Fruit fly (Drosophila melanogaster) whole organism, embryonic: ENCODE measurements around the gene gammaCOP.

Source experiments
- ATbp ChIP-seq: fragments of 200-800 bp; sonication (Bioruptor generic); optimal IDR thresholded peaks from 2 replicates; lab custom pipeline; 2017; ENCODE audit warnings: missing biosample characterization, mild to moderate bottlenecking, missing genetic modification characterization, missing genetic modification reagents
- Asciz ChIP-seq: fragments of 200-800 bp; sonication (Bioruptor generic); optimal IDR thresholded peaks from 2 replicates; lab custom pipeline; 2017; ENCODE audit warnings: missing biosample characterization, mild to moderate bottlenecking, missing genetic modification characterization, missing genetic modification reagents
- B-H2 ChIP-seq: fragments of 200-800 bp; sonication (Bioruptor generic); optimal IDR thresholded peaks from 2 replicates; lab custom pipeline; 2018; ENCODE audit warnings: missing biosample characterization, mild to moderate bottlenecking, missing genetic modification characterization
- Blimp-1 ChIP-seq: fragments of 200-800 bp; sonication (Bioruptor generic); optimal IDR thresholded peaks from 3 replicates; lab custom pipeline; 2018; ENCODE audit warnings: missing biosample characterization, missing genetic modification characterization, mild to moderate bottlenecking, moderate library complexity, missing genetic modification reagents
- CG10209 ChIP-seq: fragments of 200-800 bp; sonication (Bioruptor generic); optimal IDR thresholded peaks from 3 replicates; lab custom pipeline; 2017; ENCODE audit warnings: missing biosample characterization, mild to moderate bottlenecking, missing genetic modification characterization, missing genetic modification reagents
- CG1024 ChIP-seq: fragments of 200-800 bp; sonication (Bioruptor generic); IDR thresholded peaks from 2 replicates; pipeline ENCODE4 v1.3.6; 2022; ENCODE audit warnings: missing biosample characterization, missing genetic modification characterization
- CG10959 ChIP-seq: fragments of 200-800 bp; sonication (Bioruptor generic); IDR thresholded peaks from 2 replicates; pipeline ENCODE4 v1.3.6; 2022; ENCODE audit warnings: missing biosample characterization, missing genetic modification characterization
- CG11093 ChIP-seq: fragments of 200-800 bp; sonication (Bioruptor generic); IDR thresholded peaks from 3 replicates; pipeline ENCODE4 v1.3.6; 2022; ENCODE audit warnings: missing biosample characterization, missing genetic modification characterization
- CG11695 ChIP-seq: fragments of 200-800 bp; sonication (Bioruptor generic); IDR thresholded peaks from 3 replicates; pipeline ENCODE4 v1.3.6; 2022; ENCODE audit warnings: missing biosample characterization, missing genetic modification characterization
- CG12104 ChIP-seq: fragments of 200-800 bp; sonication (Bioruptor generic); optimal IDR thresholded peaks from 3 replicates; lab custom pipeline; 2016; ENCODE audit warnings: missing biosample characterization, missing genetic modification characterization
- CG12299 ChIP-seq: fragments of 200-800 bp; sonication (Bioruptor generic); optimal IDR thresholded peaks from 2 replicates; lab custom pipeline; 2018; ENCODE audit warnings: missing biosample characterization, mild to moderate bottlenecking, missing genetic modification characterization
- CG14710 ChIP-seq: fragments of 200-800 bp; sonication (Bioruptor generic); optimal IDR thresholded peaks from 3 replicates; lab custom pipeline; 2019; ENCODE audit warnings: missing biosample characterization, mild to moderate bottlenecking, missing genetic modification characterization, moderate library complexity
- CG15011 ChIP-seq: fragments of 200-800 bp; sonication (Bioruptor generic); optimal IDR thresholded peaks from 3 replicates; lab custom pipeline; 2018; ENCODE audit warnings: missing biosample characterization, mild to moderate bottlenecking, missing genetic modification characterization
- CG17568 ChIP-seq: fragments of 200-800 bp; sonication (Bioruptor generic); optimal IDR thresholded peaks from 2 replicates; lab custom pipeline; 2018; ENCODE audit warnings: missing biosample characterization, mild to moderate bottlenecking, missing genetic modification characterization, moderate library complexity
- CG18599 ChIP-seq: fragments of 200-800 bp; sonication (Bioruptor generic); optimal IDR thresholded peaks from 3 replicates; lab custom pipeline; 2017; ENCODE audit warnings: missing biosample characterization, missing genetic modification characterization, mild to moderate bottlenecking, moderate library complexity, missing genetic modification reagents
- CG2875 ChIP-seq: fragments of 200-800 bp; sonication (Bioruptor generic); optimal IDR thresholded peaks from 2 replicates; lab custom pipeline; 2017; ENCODE audit warnings: missing biosample characterization, mild to moderate bottlenecking, missing genetic modification characterization, missing genetic modification reagents
- CG4360 ChIP-seq: fragments of 200-800 bp; sonication (Bioruptor generic); IDR thresholded peaks from 2 replicates; pipeline ENCODE4 v1.3.6; 2022; ENCODE audit warnings: missing biosample characterization, missing genetic modification characterization
- CG4404 ChIP-seq: fragments of 200-800 bp; sonication (Bioruptor generic); IDR thresholded peaks from 2 replicates; pipeline ENCODE4 v1.3.6; 2022; ENCODE audit warnings: missing biosample characterization, missing genetic modification characterization
- CG4820 ChIP-seq: fragments of 200-800 bp; sonication (Bioruptor generic); optimal IDR thresholded peaks from 3 replicates; lab custom pipeline; 2016; ENCODE audit warnings: missing biosample characterization, missing genetic modification characterization
- CG7372 ChIP-seq: fragments of 200-800 bp; sonication (Bioruptor generic); IDR thresholded peaks from 2 replicates; pipeline ENCODE4 v1.3.6; 2022; ENCODE audit warnings: missing biosample characterization, missing genetic modification characterization
- CG7786 ChIP-seq: fragments of 200-800 bp; sonication (Bioruptor generic); optimal IDR thresholded peaks from 2 replicates; lab custom pipeline; 2016; ENCODE audit warnings: missing biosample characterization, missing genetic modification characterization
- CG7839 ChIP-seq: fragments of 200-800 bp; sonication (Bioruptor generic); optimal IDR thresholded peaks from 3 replicates; lab custom pipeline; 2018; ENCODE audit warnings: missing biosample characterization, mild to moderate bottlenecking, missing genetic modification characterization, moderate library complexity
- CG8281 ChIP-seq: fragments of 200-800 bp; sonication (Bioruptor generic); optimal IDR thresholded peaks from 2 replicates; lab custom pipeline; 2018; ENCODE audit warnings: missing biosample characterization, mild to moderate bottlenecking, missing genetic modification characterization, moderate library complexity
- D19B ChIP-seq: fragments of 200-800 bp; sonication (Bioruptor generic); optimal IDR thresholded peaks from 2 replicates; lab custom pipeline; 2017; ENCODE audit warnings: missing biosample characterization, mild to moderate bottlenecking, missing genetic modification characterization
- Dad ChIP-seq: fragments of 200-800 bp; sonication (Bioruptor generic); optimal IDR thresholded peaks from 3 replicates; lab custom pipeline; 2016; ENCODE audit warnings: missing biosample characterization, missing genetic modification characterization
- Dip2 ChIP-seq: fragments of 200-800 bp; sonication (Bioruptor generic); IDR thresholded peaks from 2 replicates; pipeline ENCODE4 v1.3.6; 2022; ENCODE audit warnings: missing biosample characterization, missing genetic modification characterization
- E2f2 ChIP-seq: fragments of 200-800 bp; sonication (Bioruptor generic); IDR thresholded peaks from 2 replicates; pipeline ENCODE4 v1.3.6; 2022; ENCODE audit warnings: missing biosample characterization, missing genetic modification characterization
- Eip74EF ChIP-seq, 2 experiments: fragments of 200-800 bp in 1 of 2; fragments of >200 bp in 1 of 2; sonication (Bioruptor generic) in 1 of 2; optimal IDR thresholded peaks; 2 replicates each; lab custom pipeline; 2017 to 2019; ENCODE audit warnings: missing biosample characterization in 2 of 2, missing genetic modification characterization in 2 of 2, mild to moderate bottlenecking in 1 of 2, moderate library complexity in 1 of 2
- Mes4 ChIP-seq: fragments of 200-800 bp; sonication (Bioruptor generic); optimal IDR thresholded peaks from 2 replicates; lab custom pipeline; 2016; ENCODE audit warnings: missing biosample characterization, missing genetic modification characterization
- NC2β ChIP-seq: fragments of 200-800 bp; sonication (Bioruptor generic); optimal IDR thresholded peaks from 2 replicates; lab custom pipeline; 2016; ENCODE audit warnings: missing biosample characterization, missing genetic modification characterization
- Nf-YB ChIP-seq: fragments of 200-800 bp; sonication (Bioruptor generic); optimal IDR thresholded peaks from 3 replicates; lab custom pipeline; 2019; ENCODE audit warnings: missing biosample characterization, mild to moderate bottlenecking, missing genetic modification characterization, moderate library complexity
- Stat92E ChIP-seq, 3 experiments: fragments of >200 bp in 2 of 3; fragments of 200-800 bp in 1 of 3; sonication (Bioruptor generic) in 1 of 3; optimal IDR thresholded peaks; 2 replicates each; lab custom pipeline; 2017 to 2019; ENCODE audit warnings: missing biosample characterization in 3 of 3, missing genetic modification characterization in 3 of 3, mild to moderate bottlenecking in 1 of 3, moderate library complexity in 1 of 3
- bbx ChIP-seq: fragments of 200-800 bp; sonication (Bioruptor generic); IDR thresholded peaks from 2 replicates; pipeline ENCODE4 v1.3.6; 2022; ENCODE audit warnings: missing biosample characterization, missing genetic modification characterization; ENCODE audit not compliant: partially characterized antibody
- bcd ChIP-seq: fragments of 200-800 bp; sonication (Bioruptor generic); optimal IDR thresholded peaks from 2 replicates; lab custom pipeline; 2017; ENCODE audit warnings: missing biosample characterization, mild to moderate bottlenecking, missing genetic modification characterization
- bigmax ChIP-seq: fragments of 200-800 bp; sonication (Bioruptor generic); optimal IDR thresholded peaks from 2 replicates; lab custom pipeline; 2018; ENCODE audit warnings: missing biosample characterization, mild to moderate bottlenecking, missing genetic modification characterization
- emc ChIP-seq: fragments of 200-800 bp; sonication (Bioruptor generic); optimal IDR thresholded peaks from 2 replicates; lab custom pipeline; 2016; ENCODE audit warnings: missing biosample characterization, missing genetic modification characterization
- grau ChIP-seq: fragments of 200-800 bp; optimal IDR thresholded peaks from 3 replicates; lab custom pipeline; 2019; ENCODE audit warnings: missing biosample characterization, mild to moderate bottlenecking, missing genetic modification characterization, moderate library complexity
- gro ChIP-seq: fragments of 200-800 bp; sonication (Bioruptor generic); optimal IDR thresholded peaks from 2 replicates; lab custom pipeline; 2016; ENCODE audit warnings: missing biosample characterization, missing genetic modification characterization
- lab ChIP-seq: fragments of 200-800 bp; sonication (Bioruptor generic); optimal IDR thresholded peaks from 3 replicates; lab custom pipeline; 2017; ENCODE audit warnings: missing biosample characterization, missing genetic modification characterization, mild to moderate bottlenecking, moderate library complexity, missing genetic modification reagents
- mirr ChIP-seq: fragments of 200-800 bp; sonication (Bioruptor generic); optimal IDR thresholded peaks from 3 replicates; lab custom pipeline; 2018; ENCODE audit warnings: missing biosample characterization, mild to moderate bottlenecking, missing genetic modification characterization
- mld ChIP-seq: fragments of 200-800 bp; sonication (Bioruptor generic); IDR thresholded peaks from 3 replicates; pipeline ENCODE4 v1.3.6; 2022; ENCODE audit warnings: missing biosample characterization, missing genetic modification characterization; ENCODE audit not compliant: partially characterized antibody
- nerfin-2 ChIP-seq: fragments of 200-800 bp; sonication (Bioruptor generic); IDR thresholded peaks from 2 replicates; pipeline ENCODE4 v1.3.6; 2022; ENCODE audit warnings: missing biosample characterization, missing genetic modification characterization; ENCODE audit not compliant: partially characterized antibody
- oc ChIP-seq: fragments of 200-800 bp; sonication (Bioruptor generic); optimal IDR thresholded peaks from 2 replicates; lab custom pipeline; 2018; ENCODE audit warnings: missing biosample characterization, mild to moderate bottlenecking, missing genetic modification characterization, moderate library complexity
- onecut ChIP-seq: fragments of 200-800 bp; sonication (Bioruptor generic); IDR thresholded peaks from 2 replicates; pipeline ENCODE4 v1.3.6; 2022; ENCODE audit warnings: missing biosample characterization, missing genetic modification characterization
- pzg ChIP-seq: fragments of 200-800 bp; sonication (Bioruptor generic); optimal IDR thresholded peaks from 3 replicates; lab custom pipeline; 2018; ENCODE audit warnings: missing biosample characterization, mild to moderate bottlenecking, missing genetic modification characterization, moderate library complexity
- sc ChIP-seq, 3 experiments: fragments of >200 bp in 2 of 3; fragments of 200-800 bp in 1 of 3; sonication (Bioruptor generic) in 1 of 3; optimal IDR thresholded peaks; 2 replicates in 2 of 3; 3 replicates in 1 of 3; lab custom pipeline; 2017; ENCODE audit warnings: mild to moderate bottlenecking in 1 of 3, missing biosample characterization in 1 of 3, missing genetic modification characterization in 1 of 3, missing genetic modification reagents in 1 of 3
- stwl ChIP-seq: fragments of 200-800 bp; sonication (Bioruptor generic); optimal IDR thresholded peaks from 3 replicates; lab custom pipeline; 2018; ENCODE audit warnings: missing biosample characterization, mild to moderate bottlenecking, missing genetic modification characterization, moderate library complexity
- unc-4 ChIP-seq: fragments of 200-800 bp; sonication (Bioruptor generic); IDR thresholded peaks from 2 replicates; pipeline ENCODE4 v1.3.6; 2022; ENCODE audit warnings: missing biosample characterization, missing genetic modification characterization; ENCODE audit not compliant: partially characterized antibody

gammaCOP gene

dm6 chr3R:31550910-31551309, 21.0 kb upstream of the gammaCOP start (continued):
- peak; percentile 61 for TF ChIP-seq stwl
- TF ChIP-seq NC2β (GFP tag; lab: Kevin White, UChicago): peak; percentile 66
- TF ChIP-seq sc (optimal IDR thresholded peaks at IDR 0.05; lab: Kevin White, UChicago): no peak
- TF ChIP-seq sc (GFP tag; optimal IDR thresholded peaks at IDR 0.05; lab: Kevin White, UChicago): peak; percentile 65
- TF ChIP-seq oc (tag; lab: Kevin White, UChicago): peak; percentile 85
- peak; percentile 31 for TF ChIP-seq grau (tag; lab: Kevin White, UChicago)
- TF ChIP-seq CG2875 (GFP tag; lab: Kevin White, UChicago): peak; percentile 70
- peak; percentile 87 for TF ChIP-seq CG14710 (tag; lab: Kevin White, UChicago)
- peak; percentile 78 for TF ChIP-seq Asciz (GFP tag; lab: Kevin White, UChicago)
- TF ChIP-seq Blimp-1 (GFP tag; lab: Kevin White, UChicago): peak; percentile 62
- TF ChIP-seq pzg (GFP tag; lab: Kevin White, UChicago): no peak
- peak; percentile 25 for TF ChIP-seq mirr (GFP tag; lab: Kevin White, UChicago)
- no peak for TF ChIP-seq CG11093 (GFP tag; lab: Robert Waterston, UW)
- no peak for TF ChIP-seq unc-4
- peak; percentile 59 for TF ChIP-seq Nf-YB (GFP tag; lab: Kevin White, UChicago)
- peak; percentile 58; the same call in 1 of the 2 replicates for TF ChIP-seq CG1024
- TF ChIP-seq CG11695 (GFP tag; lab: Robert Waterston, UW): 0 out of 3 replicates have a peak, but pooled peaks have one; percentile 21
- peak; percentile 65 for TF ChIP-seq CG4360
- peak; percentile 8 for TF ChIP-seq CG7786 (GFP tag; lab: Kevin White, UChicago)
- no peak for TF ChIP-seq gro (GFP tag; lab: Kevin White, UChicago)
- TF ChIP-seq CG4404 (GFP tag; lab: Robert Waterston, UW): no peak
- TF ChIP-seq CG4820 (GFP tag; lab: Kevin White, UChicago): peak; percentile 44
- TF ChIP-seq lab (GFP tag; lab: Kevin White, UChicago): peak; percentile 42
- peak; percentile 30; the same call in 1 of the 2 replicates for TF ChIP-seq E2f2
- TF ChIP-seq CG17568 (GFP tag; lab: Kevin White, UChicago): peak; percentile 81
- TF ChIP-seq B-H2 (GFP tag; lab: Kevin White, UChicago): no peak
- peak; percentile 83 for TF ChIP-seq CG10209 (GFP tag; lab: Kevin White, UChicago)
- TF ChIP-seq nerfin-2: no peak
- TF ChIP-seq emc (GFP tag; lab: Kevin White, UChicago): no peak
- TF ChIP-seq CG7839 (tag; lab: Kevin White, UChicago): peak; percentile 15
- TF ChIP-seq D19B (GFP tag; lab: Kevin White, UChicago): no peak
- TF ChIP-seq mld (GFP tag; lab: Robert Waterston, UW): no peak
- peak; percentile 64 for TF ChIP-seq CG15011 (GFP tag; lab: Kevin White, UChicago)
- no peak for TF ChIP-seq Dad (GFP tag; lab: Kevin White, UChicago)
- peak; percentile 17 for TF ChIP-seq bcd (GFP tag; lab: Kevin White, UChicago)
- peak; percentile 42; the same call in 1 of the 2 replicates for TF ChIP-seq onecut (GFP tag; lab: Robert Waterston, UW)
- no peak for TF ChIP-seq CG7372 (GFP tag; lab: Robert Waterston, UW)
- TF ChIP-seq Stat92E (GFP tag; optimal IDR thresholded peaks at IDR 0.05; lab: Kevin White, UChicago): no peak
- peak; percentile 63 for TF ChIP-seq Mes4 (GFP tag; lab: Kevin White, UChicago)
- TF ChIP-seq CG18599 (GFP tag; lab: Kevin White, UChicago): peak; percentile 34
- TF ChIP-seq CG8281 (tag; lab: Kevin White, UChicago): peak; percentile 97
- TF ChIP-seq bigmax (GFP tag; lab: Kevin White, UChicago): peak; percentile 35
- no peak for TF ChIP-seq Dip2 (GFP tag; lab: Robert Waterston, UW)
- TF ChIP-seq bbx (GFP tag; lab: Robert Waterston, UW): no peak
- TF ChIP-seq ATbp: peak; percentile 76
- TF ChIP-seq CG12299 (tag; lab: Kevin White, UChicago): peak; percentile 16
- no peak for TF ChIP-seq Eip74EF (GFP tag; optimal IDR thresholded peaks at IDR 0.05; lab: Kevin White, UChicago)
- TF ChIP-seq CG12104 (GFP tag; lab: Kevin White, UChicago): peak; percentile 46
- peak; percentile 65; the same call in 1 of the 2 replicates for TF ChIP-seq CG10959
